Fruit fly (Drosophila melanogaster) whole organism, adult: ENCODE data around the gene COX7A.

Source experiments
- CG11617 ChIP-seq: fragments of 200-800 bp; sonication (Bioruptor generic); optimal IDR thresholded peaks from 2 replicates; lab custom pipeline; 2017; ENCODE audit warnings: mild to moderate bottlenecking, missing biosample characterization, missing genetic modification reagents, missing genetic modification characterization
- CG12768 ChIP-seq: fragments of 200-800 bp; sonication (Bioruptor generic); optimal IDR thresholded peaks from 2 replicates; lab custom pipeline; 2017; ENCODE audit warnings: missing biosample characterization, missing genetic modification characterization, mild to moderate bottlenecking, moderate library complexity, missing genetic modification reagents
- CG14711 ChIP-seq: fragments of 200-800 bp; sonication (Bioruptor generic); optimal IDR thresholded peaks from 2 replicates; lab custom pipeline; 2018; ENCODE audit warnings: missing biosample characterization, mild to moderate bottlenecking, missing genetic modification characterization, moderate library complexity
- CG1620 ChIP-seq: fragments of 200-800 bp; sonication (Bioruptor generic); optimal IDR thresholded peaks from 2 replicates; lab custom pipeline; 2016; ENCODE audit warnings: missing biosample characterization, missing genetic modification characterization
- CG33017 ChIP-seq: fragments of 200-800 bp; sonication (Bioruptor generic); optimal IDR thresholded peaks from 2 replicates; lab custom pipeline; 2018; ENCODE audit warnings: missing biosample characterization, mild to moderate bottlenecking, missing genetic modification characterization, moderate library complexity
- CG5204 ChIP-seq: fragments of 200-800 bp; sonication (Bioruptor generic); optimal IDR thresholded peaks from 2 replicates; lab custom pipeline; 2016; ENCODE audit warnings: missing biosample characterization, missing genetic modification characterization
- CG7045 ChIP-seq: fragments of 200-800 bp; sonication (Bioruptor generic); optimal IDR thresholded peaks from 2 replicates; lab custom pipeline; 2017; ENCODE audit warnings: missing biosample characterization, mild to moderate bottlenecking, missing genetic modification characterization
- CG7101 ChIP-seq: fragments of 200-800 bp; sonication (Bioruptor generic); optimal IDR thresholded peaks from 2 replicates; lab custom pipeline; 2018; ENCODE audit warnings: missing biosample characterization, mild to moderate bottlenecking, missing genetic modification characterization, moderate library complexity
- Clk ChIP-seq: fragments of 200-800 bp; sonication (Bioruptor generic); optimal IDR thresholded peaks from 2 replicates; lab custom pipeline; 2017; ENCODE audit warnings: missing biosample characterization, missing genetic modification characterization
- Crg-1 ChIP-seq: fragments of 200-800 bp; sonication (Bioruptor generic); optimal IDR thresholded peaks from 2 replicates; lab custom pipeline; 2016; ENCODE audit warnings: missing biosample characterization, missing genetic modification characterization
- Hr96 ChIP-seq: fragments of 200-800 bp; sonication (Bioruptor generic); optimal IDR thresholded peaks from 2 replicates; lab custom pipeline; 2016; ENCODE audit warnings: missing biosample characterization, missing genetic modification characterization
- Mnt ChIP-seq: fragments of 200-800 bp; sonication (Bioruptor generic); optimal IDR thresholded peaks from 2 replicates; lab custom pipeline; 2016; ENCODE audit warnings: missing biosample characterization, mild to moderate bottlenecking, missing genetic modification characterization
- bab1 ChIP-seq: fragments of 200-800 bp; sonication (Bioruptor generic); optimal IDR thresholded peaks from 3 replicates; lab custom pipeline; 2019; ENCODE audit warnings: missing biosample characterization, mild to moderate bottlenecking, missing genetic modification characterization, moderate library complexity
- cic ChIP-seq: fragments of 200-800 bp; sonication (Bioruptor generic); optimal IDR thresholded peaks from 2 replicates; lab custom pipeline; 2017; ENCODE audit warnings: missing biosample characterization, mild to moderate bottlenecking, missing genetic modification characterization, moderate library complexity
- cnc ChIP-seq, 2 experiments: fragments of >200 bp; optimal IDR thresholded peaks; 2 replicates each; lab custom pipeline; 2017
- kay ChIP-seq: fragments of 200-800 bp; sonication (Bioruptor generic); peaks from one replicate; lab custom pipeline; 2016; ENCODE audit warnings: missing biosample characterization, missing genetic modification characterization, borderline replicate concordance
- ovo ChIP-seq: fragments of 200-800 bp; sonication (Bioruptor generic); optimal IDR thresholded peaks from 2 replicates; lab custom pipeline; 2016; ENCODE audit warnings: missing biosample characterization, missing genetic modification characterization
- pad ChIP-seq: fragments of 200-800 bp; sonication (Bioruptor generic); optimal IDR thresholded peaks from 3 replicates; lab custom pipeline; 2017; ENCODE audit warnings: missing biosample characterization, missing genetic modification characterization, mild to moderate bottlenecking, moderate library complexity, missing genetic modification reagents
- tj ChIP-seq: fragments of 200-800 bp; sonication (Bioruptor generic); optimal IDR thresholded peaks from 3 replicates; lab custom pipeline; 2017; ENCODE audit warnings: missing biosample characterization, mild to moderate bottlenecking, missing genetic modification characterization, moderate library complexity
- toe ChIP-seq: fragments of 200-800 bp; sonication (Bioruptor generic); optimal IDR thresholded peaks from 2 replicates; lab custom pipeline; 2016; ENCODE audit warnings: missing biosample characterization, missing genetic modification characterization

Gene COX7A

DNA sequence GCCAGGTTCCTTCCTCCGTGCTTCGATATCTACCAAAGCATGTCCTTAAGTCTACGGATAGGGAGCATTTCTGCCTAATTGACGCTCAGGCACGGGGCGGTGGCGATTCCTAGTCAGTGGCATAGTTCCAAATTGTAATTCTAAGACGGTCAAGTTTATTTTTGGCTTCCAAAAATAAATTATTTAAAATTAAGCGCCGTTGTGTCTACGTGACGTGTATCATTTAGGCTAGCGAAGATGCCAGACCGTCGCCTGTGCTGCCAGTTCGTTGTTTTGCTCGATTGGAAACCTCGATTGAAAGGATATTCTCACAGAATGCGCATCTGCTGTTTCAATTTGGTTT is 8.2 kb upstream of the COX7A start:
- no peak for TF ChIP-seq bab1
- TF ChIP-seq Clk, result no peak
- TF ChIP-seq CG1620 (GFP tag; lab: Kevin White, UChicago), result no peak
- no peak for TF ChIP-seq ovo
- TF ChIP-seq CG12768, result no peak
- no peak for TF ChIP-seq kay (GFP tag; lab: Kevin White, UChicago)
- no peak for TF ChIP-seq CG5204
- TF ChIP-seq pad (GFP tag; lab: Kevin White, UChicago), result no peak
- no peak for TF ChIP-seq CG14711 (tag; lab: Kevin White, UChicago)
- TF ChIP-seq Crg-1 (GFP tag; lab: Kevin White, UChicago), result no peak

dm6 chr3R:8347835-8348234 is 7.0 kb upstream of the COX7A start:
- no peak for TF ChIP-seq Mnt (GFP tag; lab: Kevin White, UChicago)
- TF ChIP-seq Clk, result no peak
- TF ChIP-seq toe (GFP tag; lab: Kevin White, UChicago), result no peak
- no peak for TF ChIP-seq CG12768
- TF ChIP-seq CG11617 (GFP tag; lab: Kevin White, UChicago), result no peak
- no peak for TF ChIP-seq CG7101 (tag; lab: Kevin White, UChicago)
- TF ChIP-seq Crg-1 (GFP tag; lab: Kevin White, UChicago), result no peak
- TF ChIP-seq CG5204, result no peak
- no peak for TF ChIP-seq tj (GFP tag; lab: Kevin White, UChicago)
- no peak for TF ChIP-seq kay (GFP tag; lab: Kevin White, UChicago)
- no peak for TF ChIP-seq CG7045 (GFP tag; lab: Kevin White, UChicago)
- TF ChIP-seq cic (GFP tag; lab: Kevin White, UChicago), result no peak
- no peak for TF ChIP-seq CG33017 (tag; lab: Kevin White, UChicago)
- no peak for TF ChIP-seq Hr96 (GFP tag; lab: Kevin White, UChicago)

dm6 chr3R:8347279-8347678 is 6.4 kb upstream of the COX7A start, which contains the start of gene CG7352:
TSS of gene CG7352 (plus strand) at chr3R:8347579.
- TF ChIP-seq toe (GFP tag; lab: Kevin White, UChicago), result no peak
- no peak for TF ChIP-seq pad (GFP tag; lab: Kevin White, UChicago)
- TF ChIP-seq bab1, result no peak
- TF ChIP-seq Hr96 (GFP tag; lab: Kevin White, UChicago), result no peak
- TF ChIP-seq Clk, result no peak
- TF ChIP-seq CG33017 (tag; lab: Kevin White, UChicago), result no peak
- TF ChIP-seq cic (GFP tag; lab: Kevin White, UChicago), result no peak

DNA sequence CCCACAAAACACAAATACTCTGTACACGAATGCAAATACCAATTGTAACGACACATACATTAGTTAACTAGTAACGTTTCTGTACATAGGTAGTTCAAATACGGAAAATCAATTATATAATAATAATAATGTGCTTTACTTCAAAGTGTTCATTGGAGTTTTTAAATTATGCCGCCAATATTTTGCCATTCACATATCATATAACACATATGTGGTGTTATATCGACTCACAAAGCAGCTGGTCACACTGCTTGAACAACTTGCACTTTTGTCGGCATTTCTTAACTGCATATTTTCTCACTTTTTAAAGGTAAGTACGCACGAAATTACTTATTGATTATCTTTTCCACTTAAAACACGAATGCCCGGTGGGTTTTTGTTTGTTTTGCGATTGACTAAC is 3.3 kb upstream of the COX7A start, which contains the start of gene DppIII:
Gene DppIII, plus strand, starts transcription at position 227 of the 400 bp plus-strand sequence.
- TF ChIP-seq ovo (no peak), CG11617 (GFP tag; lab: Kevin White, UChicago) (no peak), cnc (optimal IDR thresholded peaks at IDR 0.05; lab: Kevin White, UChicago) (peak in 1 of 2 experiments; percentile 40)

dm6 chr3R:8343251-8343744 is 2.5 kb upstream of the COX7A start, which contains the start of the genes PNKP and COX7AL:
TSS of gene PNKP (minus strand) at chr3R:8343516.
TSS of gene COX7AL (plus strand) at chr3R:8343669.
- TF ChIP-seq kay (GFP tag; lab: Kevin White, UChicago) (no peak), Mnt (GFP tag; lab: Kevin White, UChicago) (no peak), CG14711 (tag; lab: Kevin White, UChicago) (no peak), toe (GFP tag; lab: Kevin White, UChicago) (no peak), CG33017 (tag; lab: Kevin White, UChicago) (no peak), Hr96 (GFP tag; lab: Kevin White, UChicago) (no peak), CG7045 (GFP tag; lab: Kevin White, UChicago) (no peak), Clk (no peak), CG7101 (tag; lab: Kevin White, UChicago) (no peak), CG1620 (GFP tag; lab: Kevin White, UChicago) (no peak), CG12768 (no peak), bab1 (no peak)

dm6 chr3R:8336012-8336567 is 4.8 kb downstream of the COX7A start:
- TF ChIP-seq CG5204 (no peak), Hr96 (GFP tag; lab: Kevin White, UChicago) (no peak), CG1620 (GFP tag; lab: Kevin White, UChicago) (no peak), tj (GFP tag; lab: Kevin White, UChicago) (no peak), Mnt (GFP tag; lab: Kevin White, UChicago) (no peak), toe (GFP tag; lab: Kevin White, UChicago) (no peak), Crg-1 (GFP tag; lab: Kevin White, UChicago) (no peak), Clk (no peak), CG33017 (tag; lab: Kevin White, UChicago) (no peak), cnc (optimal IDR thresholded peaks at IDR 0.05; lab: Kevin White, UChicago) (no peak), cic (GFP tag; lab: Kevin White, UChicago) (no peak), ovo (no peak), kay (GFP tag; lab: Kevin White, UChicago) (no peak)

DNA sequence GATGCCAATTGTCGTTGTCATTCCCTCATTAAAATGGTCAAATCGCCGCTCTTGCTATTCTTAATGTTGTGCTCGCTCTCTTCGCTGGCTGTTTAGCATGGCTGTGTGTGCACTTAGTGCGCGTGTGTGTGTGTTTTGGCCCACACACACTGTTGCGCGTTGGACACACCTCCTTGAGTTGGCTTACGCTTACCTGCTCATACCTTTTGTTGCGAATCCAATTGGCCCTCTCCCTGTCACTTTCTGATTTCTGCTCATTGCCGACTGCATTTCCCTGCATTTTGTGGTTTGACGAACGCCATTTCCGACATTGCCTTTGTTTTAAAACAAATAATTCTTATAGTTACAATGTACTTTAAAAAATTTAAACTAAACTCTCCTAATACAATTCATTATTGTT is 5.9 kb downstream of the COX7A start:
- TF ChIP-seq CG7045 (GFP tag; lab: Kevin White, UChicago), result no peak
- TF ChIP-seq cic (GFP tag; lab: Kevin White, UChicago), result no peak
- no peak for TF ChIP-seq CG14711 (tag; lab: Kevin White, UChicago)
- no peak for TF ChIP-seq tj (GFP tag; lab: Kevin White, UChicago)
- TF ChIP-seq Crg-1 (GFP tag; lab: Kevin White, UChicago), result no peak
- no peak for TF ChIP-seq CG11617 (GFP tag; lab: Kevin White, UChicago)
- TF ChIP-seq CG5204, result no peak
- no peak for TF ChIP-seq cnc (optimal IDR thresholded peaks at IDR 0.05; lab: Kevin White, UChicago)
- TF ChIP-seq toe (GFP tag; lab: Kevin White, UChicago), result no peak
- TF ChIP-seq pad (GFP tag; lab: Kevin White, UChicago), result no peak
- no peak for TF ChIP-seq CG7101 (tag; lab: Kevin White, UChicago)
- TF ChIP-seq Mnt (GFP tag; lab: Kevin White, UChicago), result no peak
- no peak for TF ChIP-seq bab1
- no peak for TF ChIP-seq Clk
- TF ChIP-seq Hr96 (GFP tag; lab: Kevin White, UChicago), result no peak
